Worm (Caenorhabditis elegans): ENCODE data around the gene F44E2.7.

Gene F44E2.7

DNA sequence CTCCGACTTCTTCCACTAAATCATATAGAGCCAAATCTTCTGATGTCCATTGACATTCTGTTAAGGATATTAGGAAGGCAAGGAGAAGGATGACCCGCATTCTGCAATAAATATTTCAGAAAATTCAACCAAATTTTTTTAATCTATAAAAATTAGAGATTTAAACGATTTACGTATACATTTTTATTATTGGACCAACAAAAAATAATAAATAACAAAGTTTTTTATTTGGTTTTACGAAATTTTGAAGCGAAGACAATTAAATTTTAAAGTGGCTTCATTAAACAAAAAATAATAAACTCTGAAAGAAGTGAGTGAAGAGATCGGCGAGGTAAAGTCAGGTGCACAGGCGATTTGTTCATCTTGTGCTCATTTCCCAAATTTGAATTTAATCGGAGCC is 21.1 kb downstream of the F44E2.7 start, which contains the start of gene F54F2.9:
TSS of gene F54F2.9 (minus strand) at position 101 of the 400 bp plus-strand sequence.
- TF ChIP-seq Y22D7AL.16 (tag; optimal IDR thresholded peaks at IDR 0.05) (no peak), lin-11 (tag; optimal IDR thresholded peaks at IDR 0.05) (no peak), C08G9.2 (tag; optimal IDR thresholded peaks at IDR 0.05) (no peak)

DNA sequence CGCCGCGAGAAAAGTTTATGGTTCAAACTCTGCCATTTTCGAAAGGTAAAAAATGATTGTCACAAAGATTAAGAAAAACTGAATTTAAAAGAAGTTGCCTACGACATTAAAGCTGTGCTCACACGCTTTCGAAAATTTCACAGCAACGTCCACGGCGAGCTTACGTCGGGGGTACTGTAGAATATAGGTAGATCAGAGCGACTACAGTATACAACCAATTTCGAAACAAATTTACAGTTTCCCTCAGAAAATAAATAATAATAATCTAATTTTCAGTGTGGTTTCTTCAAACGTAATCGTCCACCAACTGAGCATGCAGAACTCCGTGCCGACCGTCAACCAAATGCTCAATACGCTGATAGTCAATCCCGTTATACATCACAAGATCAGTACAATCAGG is 23.7 kb downstream of the F44E2.7 start:
- TF ChIP-seq ceh-34 (tag; optimal IDR thresholded peaks at IDR 0.05): no peak
- no peak for TF ChIP-seq fkh-10 (GFP tag; optimal IDR thresholded peaks at IDR 0.05)
- no peak for TF ChIP-seq madf-2 (tag; optimal IDR thresholded peaks at IDR 0.05)
- no peak for TF ChIP-seq nfya-1 (tag; optimal IDR thresholded peaks at IDR 0.05)
- TF ChIP-seq ceh-6 (GFP tag; optimal IDR thresholded peaks at IDR 0.05): no peak
- TF ChIP-seq C08G9.2 (tag; optimal IDR thresholded peaks at IDR 0.05): no peak
- no peak for TF ChIP-seq unc-3 (GFP tag; conservative IDR thresholded peaks at IDR 0.05)
- TF ChIP-seq unc-3 (tag; optimal IDR thresholded peaks at IDR 0.05): no peak
- no peak for TF ChIP-seq sox-2 (GFP tag; IDR thresholded peaks at IDR 0.05)
- TF ChIP-seq nhr-11 (tag; optimal IDR thresholded peaks at IDR 0.05): no peak
- no peak for TF ChIP-seq F13H6.1 (tag; optimal IDR thresholded peaks at IDR 0.05)
- no peak for TF ChIP-seq C38D4.7 (GFP tag; optimal IDR thresholded peaks at IDR 0.05)
- no peak for TF ChIP-seq ama-1 (optimal IDR thresholded peaks at IDR 0.05)
- TF ChIP-seq fax-1 (tag; optimal IDR thresholded peaks at IDR 0.05): no peak
- no peak for TF ChIP-seq gmeb-2 (tag; optimal IDR thresholded peaks at IDR 0.05)

DNA sequence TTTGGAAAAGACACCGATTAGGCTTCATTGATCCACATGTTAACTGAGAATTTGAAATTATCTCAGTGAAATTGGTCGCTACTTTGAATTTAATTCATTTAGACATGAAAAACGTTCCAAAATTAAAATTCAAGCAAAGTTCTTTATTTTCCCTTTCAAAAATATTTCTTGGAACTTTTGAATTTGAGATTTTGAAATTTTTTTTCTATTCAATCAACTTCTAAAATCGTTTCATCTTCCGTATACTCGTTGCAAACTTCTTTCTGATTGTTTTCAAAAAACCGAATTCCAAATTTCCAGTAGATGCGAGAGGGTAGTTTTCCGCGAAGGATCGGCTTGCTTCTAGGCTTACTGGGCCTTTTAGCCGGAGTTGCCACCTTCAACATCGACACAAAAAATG is 29.7 kb downstream of the F44E2.7 start, which contains the start of gene pat-2:
TSS of gene pat-2 (plus strand) at position 301 of the 400 bp plus-strand sequence.
- no peak for TF ChIP-seq ceh-48 (tag; optimal IDR thresholded peaks at IDR 0.05)
- no peak for TF ChIP-seq ahr-1 (tag; optimal IDR thresholded peaks at IDR 0.05)
- TF ChIP-seq ceh-6 (GFP tag; optimal IDR thresholded peaks at IDR 0.05): no peak
- TF ChIP-seq tbx-7 (tag; optimal IDR thresholded peaks at IDR 0.05): no peak
- no peak for TF ChIP-seq nhr-232 (tag; optimal IDR thresholded peaks at IDR 0.05)
- no peak for TF ChIP-seq ets-4 (tag; optimal IDR thresholded peaks at IDR 0.05)
- no peak for TF ChIP-seq ceh-24 (tag; optimal IDR thresholded peaks at IDR 0.05)
- no peak for TF ChIP-seq ceh-22 (tag; optimal IDR thresholded peaks at IDR 0.05)
- TF ChIP-seq dve-1 (tag; optimal IDR thresholded peaks at IDR 0.05): no peak
- no peak for TF ChIP-seq fkh-10 (GFP tag; optimal IDR thresholded peaks at IDR 0.05)

DNA sequence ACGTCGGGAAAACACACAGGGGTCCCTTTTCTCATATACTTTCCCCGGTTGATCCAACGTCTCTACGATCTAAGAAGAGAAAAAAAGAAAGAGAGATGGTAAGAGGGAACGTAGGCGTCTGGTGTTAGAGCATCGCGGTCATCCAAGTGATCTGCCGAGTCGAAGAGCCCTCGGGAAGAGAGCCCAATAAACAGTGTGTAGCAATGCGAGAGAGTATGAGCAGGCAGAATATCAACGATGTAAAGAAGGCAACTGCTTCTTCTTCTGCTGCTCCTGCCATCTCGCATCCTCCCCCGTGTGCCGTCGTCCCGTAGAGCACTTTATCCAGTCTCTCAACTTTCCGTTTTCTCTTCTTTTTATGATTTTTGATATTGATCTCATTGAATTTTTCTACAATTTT is 32.6 kb downstream of the F44E2.7 start:
- TF ChIP-seq pax-1 (tag; optimal IDR thresholded peaks at IDR 0.05): no peak
- no peak for TF ChIP-seq ztf-16 (tag; optimal IDR thresholded peaks at IDR 0.05)
- no peak for TF ChIP-seq ceh-14 (tag; optimal IDR thresholded peaks at IDR 0.05)
- peak; percentile 8 for TF ChIP-seq nfya-1 (tag; optimal IDR thresholded peaks at IDR 0.05)
- no peak for TF ChIP-seq ceh-6 (GFP tag; optimal IDR thresholded peaks at IDR 0.05)
- TF ChIP-seq gmeb-2 (tag; optimal IDR thresholded peaks at IDR 0.05): no peak
- TF ChIP-seq K09A11.1 (tag; optimal IDR thresholded peaks at IDR 0.05; ENCODE audit: insufficient read depth): no peak
- TF ChIP-seq rnt-1 (tag; optimal IDR thresholded peaks at IDR 0.05): peak; percentile 62
- no peak for TF ChIP-seq ceh-2 (tag; optimal IDR thresholded peaks at IDR 0.05)
- TF ChIP-seq nhr-11 (tag; optimal IDR thresholded peaks at IDR 0.05): no peak
- TF ChIP-seq hlh-6 (tag; optimal IDR thresholded peaks at IDR 0.05): no peak
- peak; percentile 5 for TF ChIP-seq F13H6.1 (tag; optimal IDR thresholded peaks at IDR 0.05)
- TF ChIP-seq ceh-18 (tag; optimal IDR thresholded peaks at IDR 0.05): peak; percentile 70
- TF ChIP-seq ceh-34 (tag; optimal IDR thresholded peaks at IDR 0.05): peak; percentile 21
- TF ChIP-seq fkh-6 (tag; optimal IDR thresholded peaks at IDR 0.05): no peak
- no peak for TF ChIP-seq unc-3 (GFP tag; conservative IDR thresholded peaks at IDR 0.05)
- TF ChIP-seq unc-3 (tag; optimal IDR thresholded peaks at IDR 0.05): no peak
- TF ChIP-seq ceh-30 (tag; optimal IDR thresholded peaks at IDR 0.05): no peak

DNA sequence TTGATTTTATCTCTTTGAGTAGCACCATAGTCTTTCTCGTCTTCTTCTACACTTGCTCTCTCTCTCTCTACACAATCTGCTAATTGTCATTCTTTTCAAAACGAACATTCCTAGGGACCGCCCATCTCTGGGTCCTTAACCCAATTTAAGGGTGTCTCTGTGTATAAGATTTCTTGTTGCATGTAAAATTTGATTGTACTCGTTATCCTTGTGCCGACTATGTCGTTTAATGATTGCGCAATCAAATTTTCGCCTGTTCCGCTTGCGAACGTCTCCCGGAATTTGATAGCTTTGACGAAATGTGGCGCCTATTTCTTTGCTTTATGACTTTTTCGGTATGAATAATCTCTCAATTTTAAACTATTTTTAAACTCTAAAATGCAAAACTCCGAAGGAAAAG is 37.2 kb downstream of the F44E2.7 start:
- TF ChIP-seq unc-42 (tag; optimal IDR thresholded peaks at IDR 0.05) (peak; percentile 96), C08G9.2 (tag; optimal IDR thresholded peaks at IDR 0.05) (no peak)
